Fruit fly (Drosophila melanogaster) whole organism, prepupa: ENCODE data around the gene CG33939.

Source experiments
- CG11294 ChIP-seq: fragments of 200-800 bp; sonication (Bioruptor generic); IDR thresholded peaks from 2 replicates; pipeline ENCODE4 v1.3.6; 2022; ENCODE audit warnings: missing biosample characterization, missing genetic modification characterization
- CG7368 ChIP-seq: fragments of 200-800 bp; sonication (Bioruptor generic); optimal IDR thresholded peaks from 3 replicates; lab custom pipeline; 2016; ENCODE audit warnings: missing biosample characterization, missing genetic modification characterization
- Hr39 ChIP-seq: fragments of 200-800 bp; sonication (Bioruptor generic); optimal IDR thresholded peaks from 2 replicates; lab custom pipeline; 2016; ENCODE audit warnings: missing biosample characterization, missing genetic modification characterization
- OdsH ChIP-seq: fragments of 200-800 bp; sonication (Bioruptor generic); optimal IDR thresholded peaks from 3 replicates; lab custom pipeline; 2016; ENCODE audit warnings: missing biosample characterization, missing genetic modification characterization
- Sox14 ChIP-seq: fragments of 200-800 bp; sonication (Bioruptor generic); optimal IDR thresholded peaks from 3 replicates; lab custom pipeline; 2016; ENCODE audit warnings: missing biosample characterization, missing genetic modification characterization
- lz ChIP-seq: fragments of 200-800 bp; sonication (Bioruptor generic); optimal IDR thresholded peaks from 3 replicates; lab custom pipeline; 2016; ENCODE audit warnings: missing biosample characterization, missing genetic modification characterization
- net ChIP-seq: fragments of 200-800 bp; sonication (Bioruptor generic); optimal IDR thresholded peaks from 3 replicates; lab custom pipeline; 2016; ENCODE audit warnings: missing biosample characterization, missing genetic modification characterization
- spab ChIP-seq: fragments of 200-800 bp; sonication (Bioruptor generic); optimal IDR thresholded peaks from 2 replicates; lab custom pipeline; 2017; ENCODE audit warnings: missing biosample characterization, mild to moderate bottlenecking, missing genetic modification characterization, missing genetic modification reagents
- ss ChIP-seq, 2 experiments: fragments of 200-800 bp; sonication (Bioruptor generic); optimal IDR thresholded peaks; 2 replicates in 1 of 2; 3 replicates in 1 of 2; lab custom pipeline; 2017 to 2018; ENCODE audit warnings: mild to moderate bottlenecking in 2 of 2, missing biosample characterization in 2 of 2, missing genetic modification characterization in 2 of 2, moderate library complexity in 1 of 2
- svp ChIP-seq: fragments of 200-800 bp; sonication (Bioruptor generic); peaks from one replicate; lab custom pipeline; 2016; ENCODE audit warnings: missing biosample characterization, missing genetic modification characterization

- no peak for TF ChIP-seq ss (GFP tag; optimal IDR thresholded peaks at IDR 0.05; lab: Kevin White, UChicago)
- TF ChIP-seq Sox14 (GFP tag; lab: Kevin White, UChicago) = no peak
- TF ChIP-seq Hr39 (GFP tag; lab: Kevin White, UChicago) = no peak
- TF ChIP-seq svp (GFP tag; lab: Kevin White, UChicago) = no peak
- no peak for TF ChIP-seq CG7368 (GFP tag; lab: Kevin White, UChicago)
- TF ChIP-seq CG11294 (GFP tag; lab: Robert Waterston, UW) = no peak
- no peak for TF ChIP-seq lz (GFP tag; lab: Kevin White, UChicago)
- TF ChIP-seq net (GFP tag; lab: Kevin White, UChicago) = no peak
- TF ChIP-seq spab (GFP tag; lab: Kevin White, UChicago) = no peak
- TF ChIP-seq OdsH (GFP tag; lab: Kevin White, UChicago) = no peak
Measured at dm6 chrX:19124288-19124687, 50.4 kb downstream of the CG33939 start, which contains the start of gene CG15882.
